Worm (Caenorhabditis elegans) whole organism, midembryonic: ENCODE data around the gene R107.5.

Experiments used
- T22C8.4 ChIP-seq: fragments of 200-800 bp; sonication (Bioruptor generic); IDR thresholded peaks from 2 replicates; pipeline ENCODE4 v1.3.6; 2022; ENCODE audit warnings: missing genetic modification characterization, missing compliant biosample characterization
- cog-1 ChIP-seq: sonication (generic microtip); optimal IDR thresholded peaks from 2 replicates; lab custom pipeline; 2016; ENCODE audit warnings: missing genetic modification characterization, missing compliant biosample characterization
- flt-1 ChIP-seq: fragments of 200-800 bp; sonication (Bioruptor generic); IDR thresholded peaks from 2 replicates; pipeline ENCODE4 v1.3.6; 2022; ENCODE audit warnings: missing genetic modification characterization, missing compliant biosample characterization
- klf-2 ChIP-seq: fragments of 200-800 bp; sonication (Bioruptor generic); conservative IDR thresholded peaks from 2 replicates; pipeline ENCODE4 v1.3.6; 2022; ENCODE audit warnings: missing genetic modification reagents, missing genetic modification characterization, missing compliant biosample characterization
- med-1 ChIP-seq: sonication (generic microtip); optimal IDR thresholded peaks from 2 replicates; lab custom pipeline; 2017; ENCODE audit warnings: missing genetic modification characterization, mild to moderate bottlenecking, missing compliant biosample characterization, antibody characterized with exemption, missing genetic modification reagents; ENCODE audit not compliant: insufficient read depth
- ref-1 ChIP-seq: fragments of 200-800 bp; sonication (Bioruptor generic); conservative IDR thresholded peaks from 2 replicates; pipeline ENCODE4 v1.3.6; 2022; ENCODE audit warnings: missing genetic modification reagents, missing genetic modification characterization, missing compliant biosample characterization
- tab-1 ChIP-seq: fragments of 200-800 bp; sonication (Bioruptor generic); IDR thresholded peaks from 2 replicates; pipeline ENCODE4 v1.3.6; 2022; ENCODE audit warnings: missing genetic modification characterization, missing compliant biosample characterization

DNA sequence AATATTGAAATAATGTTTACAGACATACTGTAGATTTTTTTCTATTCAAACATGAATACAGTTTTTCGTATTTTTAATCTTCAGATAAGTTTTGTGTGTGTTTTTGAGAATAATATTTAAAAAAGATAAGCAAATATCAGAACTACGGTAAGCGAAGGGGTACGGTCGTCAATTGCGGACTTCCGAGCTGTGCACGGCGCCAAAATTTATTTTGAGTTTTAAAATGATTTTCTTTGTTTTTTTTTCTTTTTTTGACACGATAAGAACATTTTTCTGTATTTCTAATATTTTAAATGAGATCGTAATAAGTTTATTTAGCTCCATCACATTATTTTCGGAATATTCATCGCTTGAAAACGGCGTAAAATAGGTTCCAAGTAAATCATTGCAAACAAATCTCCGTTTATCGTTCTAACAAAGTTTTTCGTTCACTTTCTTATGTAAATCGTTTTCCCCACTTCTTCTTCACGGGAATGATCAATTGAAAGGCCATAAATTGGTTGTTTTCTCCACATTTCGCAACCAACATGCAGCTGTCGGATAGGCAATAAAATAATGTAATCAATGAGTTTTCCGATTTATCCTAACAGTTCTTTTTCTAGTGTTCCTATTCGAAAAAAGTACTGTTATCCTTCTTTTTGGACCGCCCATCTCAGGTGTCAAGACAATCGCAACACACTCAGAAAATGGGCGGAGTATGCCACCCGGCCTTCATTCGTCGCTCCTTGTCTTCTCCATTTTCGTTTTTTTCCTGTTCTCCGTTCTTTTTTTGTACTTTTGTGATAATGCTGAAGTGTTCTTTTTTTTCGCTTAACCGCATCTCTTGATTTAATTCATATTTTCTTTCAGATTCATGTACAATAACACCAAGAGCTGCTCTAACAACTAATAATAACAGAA is 38.1 kb upstream of the R107.5 start, which contains the start of gene glp-1:
- TF ChIP-seq ref-1 (GFP tag; lab: Robert Waterston, UW) = no peak
- no peak for TF ChIP-seq flt-1 (GFP tag; lab: Robert Waterston, UW)
- no peak for TF ChIP-seq med-1 (GFP tag; lab: Kevin White, UChicago)
- TF ChIP-seq T22C8.4 (GFP tag; lab: Robert Waterston, UW) = no peak
- TF ChIP-seq klf-2 (GFP tag; lab: Robert Waterston, UW) = no peak
- no peak for TF ChIP-seq cog-1 (tag; lab: Kevin White, UChicago)
- TF ChIP-seq tab-1 (GFP tag; lab: Robert Waterston, UW) = no peak
